Fruit fly (Drosophila melanogaster) whole organism, embryonic: ENCODE data around the gene wdb.

ENCODE experiments used
- Atf-2 ChIP-seq: fragments of 200-800 bp; sonication (Bioruptor generic); optimal IDR thresholded peaks from 2 replicates; lab custom pipeline; 2016; ENCODE audit warnings: missing biosample characterization, missing genetic modification characterization
- BtbVII ChIP-seq: fragments of 200-800 bp; sonication (Bioruptor generic); optimal IDR thresholded peaks from 3 replicates; lab custom pipeline; 2017; ENCODE audit warnings: missing biosample characterization, mild to moderate bottlenecking, missing genetic modification characterization
- CG1024 ChIP-seq: fragments of 200-800 bp; sonication (Bioruptor generic); IDR thresholded peaks from 2 replicates; pipeline ENCODE4 v1.3.6; 2022; ENCODE audit warnings: missing biosample characterization, missing genetic modification characterization
- CG10267 ChIP-seq: fragments of 200-800 bp; sonication (Bioruptor generic); optimal IDR thresholded peaks from 2 replicates; lab custom pipeline; 2018; ENCODE audit warnings: missing biosample characterization, mild to moderate bottlenecking, missing genetic modification characterization, moderate library complexity
- CG10959 ChIP-seq: fragments of 200-800 bp; sonication (Bioruptor generic); IDR thresholded peaks from 2 replicates; pipeline ENCODE4 v1.3.6; 2022; ENCODE audit warnings: missing biosample characterization, missing genetic modification characterization
- CG11247 ChIP-seq: fragments of 200-800 bp; sonication (Bioruptor generic); IDR thresholded peaks from 2 replicates; pipeline ENCODE4 v1.3.6; 2022; ENCODE audit warnings: missing biosample characterization, missing genetic modification characterization
- CG11398 ChIP-seq: fragments of 200-800 bp; sonication (Bioruptor generic); optimal IDR thresholded peaks from 2 replicates; lab custom pipeline; 2016; ENCODE audit warnings: missing biosample characterization, missing genetic modification characterization
- CG11560 ChIP-seq: fragments of 200-800 bp; sonication (Bioruptor generic); IDR thresholded peaks from 3 replicates; pipeline ENCODE4 v1.3.6; 2022; ENCODE audit warnings: missing biosample characterization, missing genetic modification characterization
- CG12104 ChIP-seq: fragments of 200-800 bp; sonication (Bioruptor generic); optimal IDR thresholded peaks from 3 replicates; lab custom pipeline; 2016; ENCODE audit warnings: missing biosample characterization, missing genetic modification characterization
- CG13624 ChIP-seq: fragments of 200-800 bp; sonication (Bioruptor generic); optimal IDR thresholded peaks from 2 replicates; lab custom pipeline; 2016; ENCODE audit warnings: missing biosample characterization, missing genetic modification characterization
- CG14965 ChIP-seq: fragments of 200-800 bp; sonication (Bioruptor generic); optimal IDR thresholded peaks from 2 replicates; lab custom pipeline; 2016; ENCODE audit warnings: missing biosample characterization, missing genetic modification characterization, borderline replicate concordance
- CG17802 ChIP-seq: fragments of 200-800 bp; sonication (Bioruptor generic); optimal IDR thresholded peaks from 2 replicates; lab custom pipeline; 2018; ENCODE audit warnings: missing biosample characterization, mild to moderate bottlenecking, missing genetic modification characterization, moderate library complexity
- CG18011 ChIP-seq: fragments of 200-800 bp; sonication (Bioruptor generic); optimal IDR thresholded peaks from 2 replicates; lab custom pipeline; 2017; ENCODE audit warnings: missing biosample characterization, missing genetic modification characterization, mild to moderate bottlenecking, moderate library complexity, missing genotype
- CG2116 ChIP-seq: fragments of 200-800 bp; sonication (Bioruptor generic); optimal IDR thresholded peaks from 3 replicates; lab custom pipeline; 2018; ENCODE audit warnings: missing biosample characterization, mild to moderate bottlenecking, missing genetic modification characterization
- CG31388 ChIP-seq: fragments of 200-800 bp; sonication (Bioruptor generic); optimal IDR thresholded peaks from 2 replicates; lab custom pipeline; 2016; ENCODE audit warnings: missing biosample characterization, missing genetic modification characterization
- CG3407 ChIP-seq: fragments of 200-800 bp; sonication (Bioruptor generic); optimal IDR thresholded peaks from 2 replicates; lab custom pipeline; 2018; ENCODE audit warnings: missing biosample characterization, mild to moderate bottlenecking, missing genetic modification characterization
- CG3726 ChIP-seq: fragments of 200-800 bp; sonication (Bioruptor generic); IDR thresholded peaks from 3 replicates; pipeline ENCODE4, ENCODE4 v1.3.6; 2022; ENCODE audit warnings: missing biosample characterization, missing genetic modification characterization
- CG3838 ChIP-seq: fragments of 200-800 bp; sonication (Bioruptor generic); optimal IDR thresholded peaks from 3 replicates; lab custom pipeline; 2016; ENCODE audit warnings: missing biosample characterization, missing genetic modification characterization
- CG43689 ChIP-seq: fragments of 200-800 bp; sonication (Bioruptor generic); IDR thresholded peaks from 2 replicates; pipeline ENCODE4 v1.3.6; 2022; ENCODE audit warnings: missing biosample characterization, missing genetic modification characterization
- CG4404 ChIP-seq: fragments of 200-800 bp; sonication (Bioruptor generic); IDR thresholded peaks from 2 replicates; pipeline ENCODE4 v1.3.6; 2022; ENCODE audit warnings: missing biosample characterization, missing genetic modification characterization
- CG8290 ChIP-seq, 3 experiments: fragments of 200-800 bp; sonication (Bioruptor generic); optimal IDR thresholded peaks; 2 replicates each; lab custom pipeline; 2016 to 2019; ENCODE audit warnings: missing biosample characterization in 3 of 3, missing genetic modification characterization in 3 of 3, mild to moderate bottlenecking in 2 of 3, moderate library complexity in 1 of 3
- Ets65A ChIP-seq: fragments of 200-800 bp; sonication (Bioruptor generic); peaks from one replicate; lab custom pipeline; 2016; ENCODE audit warnings: missing biosample characterization, missing genetic modification characterization
- Fer2 ChIP-seq: fragments of 200-800 bp; sonication (Bioruptor generic); optimal IDR thresholded peaks from 2 replicates; lab custom pipeline; 2018; ENCODE audit warnings: missing biosample characterization, mild to moderate bottlenecking, missing genetic modification characterization, moderate library complexity
- Fer3 ChIP-seq: fragments of 200-800 bp; sonication (Bioruptor generic); optimal IDR thresholded peaks from 2 replicates; lab custom pipeline; 2018; ENCODE audit warnings: missing biosample characterization, mild to moderate bottlenecking, missing genetic modification characterization, moderate library complexity
- GATAe ChIP-seq: fragments of 200-800 bp; sonication (Bioruptor generic); conservative IDR thresholded peaks from 2 replicates; pipeline ENCODE4 v1.3.6; 2022; ENCODE audit warnings: missing biosample characterization, missing genetic modification characterization
- H15 ChIP-seq: fragments of 200-800 bp; sonication (Bioruptor generic); IDR thresholded peaks from 3 replicates; pipeline ENCODE4 v1.3.6; 2022; ENCODE audit warnings: missing biosample characterization, missing genetic modification characterization
- HLH3B ChIP-seq: fragments of 200-800 bp; sonication (Bioruptor generic); IDR thresholded peaks from 2 replicates; pipeline ENCODE4 v1.3.6; 2022; ENCODE audit warnings: missing biosample characterization, missing genetic modification characterization
- Hr51 ChIP-seq, 2 experiments: fragments of 200-800 bp; sonication (Bioruptor generic); optimal IDR thresholded peaks; 2 replicates in 1 of 2; 3 replicates in 1 of 2; lab custom pipeline; 2016 to 2018; ENCODE audit warnings: missing biosample characterization in 2 of 2, missing genetic modification characterization in 2 of 2, mild to moderate bottlenecking in 1 of 2, moderate library complexity in 1 of 2
- Lim3 ChIP-seq: fragments of 200-800 bp; sonication (Bioruptor generic); IDR thresholded peaks from 2 replicates; pipeline ENCODE4 v1.3.6; 2022; ENCODE audit warnings: missing biosample characterization, missing genetic modification characterization
- Mes4 ChIP-seq: fragments of 200-800 bp; sonication (Bioruptor generic); optimal IDR thresholded peaks from 2 replicates; lab custom pipeline; 2016; ENCODE audit warnings: missing biosample characterization, missing genetic modification characterization
- Myb ChIP-seq: fragments of 200-800 bp; sonication (Bioruptor generic); optimal IDR thresholded peaks from 2 replicates; lab custom pipeline; 2016; ENCODE audit warnings: missing biosample characterization, missing genetic modification characterization
- NC2α ChIP-seq: fragments of 200-800 bp; sonication (Bioruptor generic); optimal IDR thresholded peaks from 2 replicates; lab custom pipeline; 2016; ENCODE audit warnings: missing biosample characterization, missing genetic modification characterization
- Ptx1 ChIP-seq: fragments of 200-800 bp; sonication (Bioruptor generic); IDR thresholded peaks from 2 replicates; pipeline ENCODE4 v1.3.6; 2022; ENCODE audit warnings: missing biosample characterization, missing genetic modification characterization
- Side ChIP-seq: fragments of 200-800 bp; sonication (Bioruptor generic); optimal IDR thresholded peaks from 2 replicates; lab custom pipeline; 2016; ENCODE audit warnings: missing biosample characterization, missing genetic modification characterization
- ash1 ChIP-seq: fragments of 200-800 bp; sonication (Bioruptor generic); optimal IDR thresholded peaks from 2 replicates; lab custom pipeline; 2018; ENCODE audit warnings: missing biosample characterization, mild to moderate bottlenecking, missing genetic modification characterization
- bab2 ChIP-seq: fragments of 200-800 bp; sonication (Bioruptor generic); optimal IDR thresholded peaks from 2 replicates; lab custom pipeline; 2016; ENCODE audit warnings: missing biosample characterization, missing genetic modification characterization
- chif ChIP-seq, 2 experiments: fragments of 200-800 bp; sonication (Bioruptor generic); optimal IDR thresholded peaks; 3 replicates each; lab custom pipeline; 2016; ENCODE audit warnings: missing biosample characterization in 2 of 2, missing genetic modification characterization in 2 of 2
- chm ChIP-seq: fragments of 200-800 bp; sonication (Bioruptor generic); IDR thresholded peaks from 2 replicates; pipeline ENCODE4 v1.3.6; 2022; ENCODE audit warnings: missing biosample characterization, missing genetic modification characterization
- gcm ChIP-seq: fragments of 200-800 bp; sonication (Bioruptor generic); optimal IDR thresholded peaks from 2 replicates; lab custom pipeline; 2019; ENCODE audit warnings: missing biosample characterization, mild to moderate bottlenecking, missing genetic modification characterization, moderate library complexity
- inv ChIP-seq: fragments of 200-800 bp; sonication (Bioruptor generic); IDR thresholded peaks from 2 replicates; pipeline ENCODE4 v1.3.6; 2022; ENCODE audit warnings: missing biosample characterization, missing genetic modification characterization; ENCODE audit not compliant: partially characterized antibody
- kah ChIP-seq: fragments of 200-800 bp; sonication (Bioruptor generic); optimal IDR thresholded peaks from 2 replicates; lab custom pipeline; 2018; ENCODE audit warnings: missing biosample characterization, mild to moderate bottlenecking, missing genetic modification characterization
- ken ChIP-seq: fragments of 200-800 bp; sonication (Bioruptor generic); IDR thresholded peaks from 3 replicates; pipeline ENCODE4 v1.3.6; 2022; ENCODE audit warnings: missing biosample characterization, missing genetic modification characterization
- lilli ChIP-seq: fragments of 200-800 bp; sonication (Bioruptor generic); optimal IDR thresholded peaks from 3 replicates; lab custom pipeline; 2016; ENCODE audit warnings: missing biosample characterization, missing genetic modification characterization
- luna ChIP-seq: fragments of 200-800 bp; sonication (Bioruptor generic); optimal IDR thresholded peaks from 2 replicates; lab custom pipeline; 2016; ENCODE audit warnings: missing biosample characterization, missing genetic modification characterization
- oc ChIP-seq: fragments of 200-800 bp; sonication (Bioruptor generic); optimal IDR thresholded peaks from 2 replicates; lab custom pipeline; 2018; ENCODE audit warnings: missing biosample characterization, mild to moderate bottlenecking, missing genetic modification characterization, moderate library complexity
- p53 ChIP-seq: fragments of 200-800 bp; sonication (Bioruptor generic); optimal IDR thresholded peaks from 2 replicates; lab custom pipeline; 2016; ENCODE audit warnings: missing biosample characterization, missing genetic modification characterization
- pb ChIP-seq: fragments of 200-800 bp; sonication (Bioruptor generic); optimal IDR thresholded peaks from 3 replicates; lab custom pipeline; 2016; ENCODE audit warnings: missing biosample characterization, missing genetic modification characterization
- ssp ChIP-seq: fragments of 200-800 bp; sonication (Bioruptor generic); IDR thresholded peaks from 2 replicates; pipeline ENCODE4 v1.3.6; 2022; ENCODE audit warnings: missing biosample characterization, missing genetic modification characterization
- z ChIP-seq: fragments of 200-800 bp; sonication (Bioruptor generic); IDR thresholded peaks from 3 replicates; pipeline ENCODE4 v1.3.6; 2022; ENCODE audit warnings: missing biosample characterization, missing genetic modification characterization
- zfh2 ChIP-seq: fragments of 200-800 bp; sonication (Bioruptor generic); optimal IDR thresholded peaks from 2 replicates; lab custom pipeline; 2016; ENCODE audit warnings: missing biosample characterization, missing genetic modification characterization

Gene wdb

dm6 chr3R:27607218-27607929 lies 25.3 kb upstream of the wdb start, which contains the start of the genes dsd and Tusp (continued):
- TF ChIP-seq inv = peak; percentile 62
- peak; percentile 84 for TF ChIP-seq Ptx1 (GFP tag; lab: Robert Waterston, UW)
- TF ChIP-seq luna = peak; percentile 13
- peak; percentile 45 for TF ChIP-seq gcm
- peak; percentile 59 for TF ChIP-seq Atf-2 (GFP tag; lab: Kevin White, UChicago)
- TF ChIP-seq Mes4 (GFP tag; lab: Kevin White, UChicago) = peak; percentile 6
- peak; percentile 63 for TF ChIP-seq Myb
- TF ChIP-seq GATAe = no peak
- TF ChIP-seq Lim3 (GFP tag; lab: Robert Waterston, UW) = no peak
- TF ChIP-seq CG11398 (GFP tag; lab: Kevin White, UChicago) = peak; percentile 24
- peak; percentile 76 for TF ChIP-seq CG2116 (GFP tag; lab: Kevin White, UChicago)
- peak; percentile 86 for TF ChIP-seq ken
- TF ChIP-seq BtbVII (GFP tag; lab: Kevin White, UChicago) = peak; percentile 39
- peak; percentile 66 for TF ChIP-seq ssp (GFP tag; lab: Robert Waterston, UW)
- peak; percentile 54 to 77 for TF ChIP-seq Hr51 (GFP tag; optimal IDR thresholded peaks at IDR 0.05; lab: Kevin White, UChicago)
- peak; percentile 56 for TF ChIP-seq Fer3
- peak; percentile 9; the same call in 1 of the 2 replicates for TF ChIP-seq CG43689 (GFP tag; lab: Robert Waterston, UW)
- peak; percentile 72; the same call in 1 of the 2 replicates for TF ChIP-seq CG1024
- peak; percentile 39 for TF ChIP-seq CG31388 (GFP tag; lab: Kevin White, UChicago)
- TF ChIP-seq CG13624 (GFP tag; lab: Kevin White, UChicago) = peak; percentile 74
- peak; percentile 86 for TF ChIP-seq CG11247
- no peak for TF ChIP-seq CG3838 (GFP tag; lab: Kevin White, UChicago)
- TF ChIP-seq zfh2 = peak; percentile 91
- no peak for TF ChIP-seq CG14965 (GFP tag; lab: Kevin White, UChicago)
- TF ChIP-seq CG3726 (GFP tag; lab: Robert Waterston, UW) = peak; percentile 75; the same call in 1 of the 3 replicates
- peak; percentile 72 for TF ChIP-seq CG12104 (GFP tag; lab: Kevin White, UChicago)
- no peak for TF ChIP-seq oc (tag; lab: Kevin White, UChicago)
- no peak for TF ChIP-seq CG11560
- peak; percentile 58 for TF ChIP-seq CG17802 (tag; lab: Kevin White, UChicago)
- TF ChIP-seq z = no peak
- peak; percentile 68 for TF ChIP-seq CG8290 (GFP tag; optimal IDR thresholded peaks at IDR 0.05; lab: Kevin White, UChicago)
- peak; percentile 65 to 90 for TF ChIP-seq CG8290 (tag; optimal IDR thresholded peaks at IDR 0.05; lab: Kevin White, UChicago)
- peak; percentile 45 for TF ChIP-seq kah (GFP tag; lab: Kevin White, UChicago)
- no peak for TF ChIP-seq HLH3B (GFP tag; lab: Robert Waterston, UW)
- peak; percentile 98 for TF ChIP-seq Ets65A
- TF ChIP-seq p53 = peak; percentile 8
- TF ChIP-seq Fer2 (tag; lab: Kevin White, UChicago) = peak; percentile 56
- TF ChIP-seq pb = peak; percentile 37
- TF ChIP-seq chif (GFP tag; optimal IDR thresholded peaks at IDR 0.05; lab: Kevin White, UChicago) = peak; percentile 49 to 69
- peak; percentile 46; the same call in 1 of the 2 replicates for TF ChIP-seq CG4404 (GFP tag; lab: Robert Waterston, UW)
- no peak for TF ChIP-seq NC2α (GFP tag; lab: Kevin White, UChicago)
- TF ChIP-seq H15 (GFP tag; lab: Robert Waterston, UW) = peak; percentile 63
- TF ChIP-seq ash1 (GFP tag; lab: Kevin White, UChicago) = peak; percentile 12
- 0 out of 2 replicates have a peak, but pooled peaks have one; percentile 35 for TF ChIP-seq CG10959 (GFP tag; lab: Robert Waterston, UW)
- TF ChIP-seq chm = peak; percentile 72
- TF ChIP-seq Side (GFP tag; lab: Kevin White, UChicago) = peak; percentile 33
- peak; percentile 69 for TF ChIP-seq bab2 (GFP tag; lab: Kevin White, UChicago)
- TF ChIP-seq CG10267 (tag; lab: Kevin White, UChicago) = peak; percentile 91
- TF ChIP-seq lilli (GFP tag; lab: Kevin White, UChicago) = peak; percentile 81
- TF ChIP-seq CG18011 = peak; percentile 50
- TF ChIP-seq CG3407 (GFP tag; lab: Kevin White, UChicago) = peak; percentile 51
